Fruit fly (Drosophila melanogaster) whole organism, embryonic: ENCODE measurements around the gene MED25.

Source experiments
- Asciz ChIP-seq: fragments of 200-800 bp; sonication (Bioruptor generic); optimal IDR thresholded peaks from 2 replicates; lab custom pipeline; 2017; ENCODE audit warnings: missing biosample characterization, mild to moderate bottlenecking, missing genetic modification characterization, missing genetic modification reagents
- Atf6 ChIP-seq: fragments of 200-800 bp; sonication (Bioruptor generic); IDR thresholded peaks from 2 replicates; pipeline ENCODE4 v1.3.6; 2022; ENCODE audit warnings: missing biosample characterization, missing genetic modification characterization
- CG10209 ChIP-seq: fragments of 200-800 bp; sonication (Bioruptor generic); optimal IDR thresholded peaks from 3 replicates; lab custom pipeline; 2017; ENCODE audit warnings: missing biosample characterization, mild to moderate bottlenecking, missing genetic modification characterization, missing genetic modification reagents
- CG11504 ChIP-seq: fragments of 200-800 bp; sonication (Bioruptor generic); optimal IDR thresholded peaks from 3 replicates; lab custom pipeline; 2019; ENCODE audit warnings: missing biosample characterization, mild to moderate bottlenecking, missing genetic modification characterization, moderate library complexity
- CG12155 ChIP-seq: fragments of 200-800 bp; sonication (Bioruptor generic); optimal IDR thresholded peaks from 3 replicates; lab custom pipeline; 2016; ENCODE audit warnings: missing biosample characterization, missing genetic modification characterization
- CG1233 ChIP-seq: fragments of 200-800 bp; sonication (Bioruptor generic); optimal IDR thresholded peaks from 4 replicates; lab custom pipeline; 2018; ENCODE audit warnings: missing biosample characterization, mild to moderate bottlenecking, missing genetic modification characterization
- CG12659 ChIP-seq: fragments of 200-800 bp; sonication (Bioruptor generic); optimal IDR thresholded peaks from 3 replicates; lab custom pipeline; 2017; ENCODE audit warnings: mild to moderate bottlenecking, missing biosample characterization, missing genetic modification reagents, missing genetic modification characterization
- CG13296 ChIP-seq: fragments of 200-800 bp; sonication (Bioruptor generic); optimal IDR thresholded peaks from 3 replicates; lab custom pipeline; 2018; ENCODE audit warnings: missing biosample characterization, mild to moderate bottlenecking, missing genetic modification characterization
- CG13894 ChIP-seq: fragments of 200-800 bp; sonication (Bioruptor generic); optimal IDR thresholded peaks from 3 replicates; lab custom pipeline; 2018; ENCODE audit warnings: missing biosample characterization, mild to moderate bottlenecking, missing genetic modification characterization, moderate library complexity
- CG15601 ChIP-seq: fragments of 200-800 bp; sonication (Bioruptor generic); optimal IDR thresholded peaks from 3 replicates; lab custom pipeline; 2019; ENCODE audit warnings: missing biosample characterization, mild to moderate bottlenecking, missing genetic modification characterization, moderate library complexity
- CG1647 ChIP-seq: fragments of 200-800 bp; sonication (Bioruptor generic); optimal IDR thresholded peaks from 3 replicates; lab custom pipeline; 2016; ENCODE audit warnings: missing biosample characterization, missing genetic modification characterization
- CG17361 ChIP-seq: fragments of 200-800 bp; sonication (Bioruptor generic); IDR thresholded peaks from 3 replicates; pipeline ENCODE4 v1.3.6; 2022; ENCODE audit warnings: missing biosample characterization, missing genetic modification characterization
- CG1792 ChIP-seq: fragments of 200-800 bp; sonication (Bioruptor generic); optimal IDR thresholded peaks from 2 replicates; lab custom pipeline; 2016; ENCODE audit warnings: missing biosample characterization, missing genetic modification characterization
- CG1832 ChIP-seq: fragments of 200-800 bp; sonication (Bioruptor generic); optimal IDR thresholded peaks from 2 replicates; lab custom pipeline; 2017; ENCODE audit warnings: missing biosample characterization, mild to moderate bottlenecking, missing genetic modification characterization, inconsistent platforms
- CG18764 ChIP-seq: fragments of 200-800 bp; sonication (Bioruptor generic); optimal IDR thresholded peaks from 3 replicates; lab custom pipeline; 2016; ENCODE audit warnings: missing biosample characterization, missing genetic modification characterization
- CG2116 ChIP-seq: fragments of 200-800 bp; sonication (Bioruptor generic); optimal IDR thresholded peaks from 3 replicates; lab custom pipeline; 2018; ENCODE audit warnings: missing biosample characterization, mild to moderate bottlenecking, missing genetic modification characterization
- CG2678 ChIP-seq: fragments of 200-800 bp; sonication (Bioruptor generic); optimal IDR thresholded peaks from 3 replicates; lab custom pipeline; 2019; ENCODE audit warnings: missing biosample characterization, mild to moderate bottlenecking, missing genetic modification characterization, moderate library complexity
- CG2712 ChIP-seq: fragments of 200-800 bp; optimal IDR thresholded peaks from 3 replicates; lab custom pipeline; 2019; ENCODE audit warnings: missing biosample characterization, mild to moderate bottlenecking, missing genetic modification characterization, moderate library complexity
- CG43689 ChIP-seq: fragments of 200-800 bp; sonication (Bioruptor generic); IDR thresholded peaks from 2 replicates; pipeline ENCODE4 v1.3.6; 2022; ENCODE audit warnings: missing biosample characterization, missing genetic modification characterization
- CG4820 ChIP-seq: fragments of 200-800 bp; sonication (Bioruptor generic); optimal IDR thresholded peaks from 3 replicates; lab custom pipeline; 2016; ENCODE audit warnings: missing biosample characterization, missing genetic modification characterization
- CG5953 ChIP-seq: fragments of 200-800 bp; sonication (Bioruptor generic); IDR thresholded peaks from 2 replicates; pipeline ENCODE4 v1.3.6; 2022; ENCODE audit warnings: missing biosample characterization, missing genetic modification characterization
- CG6854 ChIP-seq: fragments of 200-800 bp; sonication (Bioruptor generic); optimal IDR thresholded peaks from 3 replicates; lab custom pipeline; 2017; ENCODE audit warnings: missing biosample characterization, mild to moderate bottlenecking, missing genetic modification characterization
- CG8944 ChIP-seq: fragments of 200-800 bp; sonication (Bioruptor generic); optimal IDR thresholded peaks from 3 replicates; lab custom pipeline; 2016; ENCODE audit warnings: missing biosample characterization, missing genetic modification characterization
- CG9797 ChIP-seq: fragments of 200-800 bp; sonication (Bioruptor generic); optimal IDR thresholded peaks from 3 replicates; lab custom pipeline; 2018; ENCODE audit warnings: missing biosample characterization, mild to moderate bottlenecking, missing genetic modification characterization
- Deaf1 ChIP-seq: fragments of 200-800 bp; optimal IDR thresholded peaks from 3 replicates; lab custom pipeline; 2019; ENCODE audit warnings: missing biosample characterization, mild to moderate bottlenecking, missing genetic modification characterization, moderate library complexity
- Doc2 ChIP-seq: fragments of 200-800 bp; sonication (Bioruptor generic); IDR thresholded peaks from 2 replicates; pipeline ENCODE4 v1.3.6; 2022; ENCODE audit warnings: missing biosample characterization, missing genetic modification characterization
- HLH54F ChIP-seq: fragments of 200-800 bp; sonication (Bioruptor generic); optimal IDR thresholded peaks from 3 replicates; lab custom pipeline; 2016; ENCODE audit warnings: missing biosample characterization, missing genetic modification characterization
- Hey ChIP-seq: fragments of 200-800 bp; sonication (Bioruptor generic); optimal IDR thresholded peaks from 3 replicates; lab custom pipeline; 2018; ENCODE audit warnings: missing biosample characterization, mild to moderate bottlenecking, missing genetic modification characterization
- Hmr ChIP-seq: fragments of 200-800 bp; sonication (Bioruptor generic); optimal IDR thresholded peaks from 3 replicates; lab custom pipeline; 2017; ENCODE audit warnings: mild to moderate bottlenecking, missing biosample characterization, missing genetic modification reagents, missing genetic modification characterization
- Lhr ChIP-seq: fragments of 200-800 bp; sonication (Bioruptor generic); optimal IDR thresholded peaks from 3 replicates; lab custom pipeline; 2017; ENCODE audit warnings: mild to moderate bottlenecking, missing biosample characterization, missing genetic modification reagents, missing genetic modification characterization
- MESR4 ChIP-seq: fragments of 200-800 bp; sonication (Bioruptor generic); optimal IDR thresholded peaks from 2 replicates; lab custom pipeline; 2018; ENCODE audit warnings: missing biosample characterization, mild to moderate bottlenecking, missing genetic modification characterization, moderate library complexity
- Meics ChIP-seq: fragments of 200-800 bp; sonication (Bioruptor generic); optimal IDR thresholded peaks from 2 replicates; lab custom pipeline; 2017; ENCODE audit warnings: missing biosample characterization, mild to moderate bottlenecking, missing genetic modification characterization
- az2 ChIP-seq: fragments of 200-800 bp; sonication (Bioruptor generic); optimal IDR thresholded peaks from 3 replicates; lab custom pipeline; 2016; ENCODE audit warnings: missing biosample characterization, missing genetic modification characterization
- cad ChIP-seq: fragments of >200 bp; optimal IDR thresholded peaks from 2 replicates; lab custom pipeline; 2017; ENCODE audit warnings: missing biosample characterization, missing genetic modification characterization
- cg ChIP-seq: fragments of 200-800 bp; sonication (Bioruptor generic); optimal IDR thresholded peaks from 3 replicates; lab custom pipeline; 2019; ENCODE audit warnings: missing biosample characterization, mild to moderate bottlenecking, missing genetic modification characterization, moderate library complexity
- da ChIP-seq: fragments of 200-800 bp; sonication (Bioruptor generic); optimal IDR thresholded peaks from 2 replicates; lab custom pipeline; 2016; ENCODE audit warnings: missing biosample characterization, missing genetic modification characterization
- dimm ChIP-seq: fragments of 200-800 bp; sonication (Bioruptor generic); IDR thresholded peaks from 2 replicates; pipeline ENCODE4 v1.3.6; 2022; ENCODE audit warnings: missing biosample characterization, missing genetic modification characterization
- eyg ChIP-seq: fragments of 200-800 bp; sonication (Bioruptor generic); optimal IDR thresholded peaks from 3 replicates; lab custom pipeline; 2016; ENCODE audit warnings: missing biosample characterization, missing genetic modification characterization
- fd96Cb ChIP-seq: fragments of 200-800 bp; sonication (Bioruptor generic); optimal IDR thresholded peaks from 2 replicates; lab custom pipeline; 2018; ENCODE audit warnings: missing biosample characterization, mild to moderate bottlenecking, missing genetic modification characterization, moderate library complexity
- jing ChIP-seq: fragments of 200-800 bp; sonication (Bioruptor generic); optimal IDR thresholded peaks from 2 replicates; lab custom pipeline; 2018; ENCODE audit warnings: missing biosample characterization, mild to moderate bottlenecking, missing genetic modification characterization
- lmd ChIP-seq: fragments of 200-800 bp; sonication (Bioruptor generic); IDR thresholded peaks from 2 replicates; pipeline ENCODE4 v1.3.6; 2022; ENCODE audit warnings: missing biosample characterization, missing genetic modification characterization
- lov ChIP-seq, 2 experiments: fragments of 200-800 bp in 1 of 2; fragments of >200 bp in 1 of 2; sonication (Bioruptor generic) in 1 of 2; IDR thresholded peaks in 1 of 2; optimal IDR thresholded peaks in 1 of 2; 2 replicates in 1 of 2; 3 replicates in 1 of 2; pipeline versions ENCODE4 v1.3.6 to Lab custom; 2017 to 2022; ENCODE audit warnings: missing biosample characterization in 1 of 2, missing genetic modification characterization in 1 of 2
- nau ChIP-seq: fragments of 200-800 bp; sonication (Bioruptor generic); optimal IDR thresholded peaks from 3 replicates; lab custom pipeline; 2017; ENCODE audit warnings: missing biosample characterization, mild to moderate bottlenecking, missing genetic modification characterization, missing genetic modification reagents
- pum ChIP-seq: fragments of 200-800 bp; sonication (Bioruptor generic); optimal IDR thresholded peaks from 2 replicates; lab custom pipeline; 2016; ENCODE audit warnings: missing biosample characterization, missing genetic modification characterization
- row ChIP-seq: fragments of 200-800 bp; sonication (Bioruptor generic); IDR thresholded peaks from 3 replicates; pipeline ENCODE4 v1.3.6; 2022; ENCODE audit warnings: missing biosample characterization, missing genetic modification characterization
- stc ChIP-seq: fragments of 200-800 bp; sonication (Bioruptor generic); IDR thresholded peaks from 2 replicates; pipeline ENCODE4 v1.3.6; 2022; ENCODE audit warnings: missing biosample characterization, missing genetic modification characterization
- stwl ChIP-seq: fragments of 200-800 bp; sonication (Bioruptor generic); optimal IDR thresholded peaks from 3 replicates; lab custom pipeline; 2018; ENCODE audit warnings: missing biosample characterization, mild to moderate bottlenecking, missing genetic modification characterization, moderate library complexity
- tap ChIP-seq: fragments of 200-800 bp; optimal IDR thresholded peaks from 3 replicates; lab custom pipeline; 2019; ENCODE audit warnings: missing biosample characterization, mild to moderate bottlenecking, missing genetic modification characterization, moderate library complexity
- unc-4 ChIP-seq: fragments of 200-800 bp; sonication (Bioruptor generic); IDR thresholded peaks from 2 replicates; pipeline ENCODE4 v1.3.6; 2022; ENCODE audit warnings: missing biosample characterization, missing genetic modification characterization; ENCODE audit not compliant: partially characterized antibody
- zfh1 ChIP-seq: fragments of 200-800 bp; sonication (Bioruptor generic); IDR thresholded peaks from 3 replicates; pipeline ENCODE4 v1.3.6; 2022; ENCODE audit warnings: missing biosample characterization, missing genetic modification characterization

The MED25 gene

DNA sequence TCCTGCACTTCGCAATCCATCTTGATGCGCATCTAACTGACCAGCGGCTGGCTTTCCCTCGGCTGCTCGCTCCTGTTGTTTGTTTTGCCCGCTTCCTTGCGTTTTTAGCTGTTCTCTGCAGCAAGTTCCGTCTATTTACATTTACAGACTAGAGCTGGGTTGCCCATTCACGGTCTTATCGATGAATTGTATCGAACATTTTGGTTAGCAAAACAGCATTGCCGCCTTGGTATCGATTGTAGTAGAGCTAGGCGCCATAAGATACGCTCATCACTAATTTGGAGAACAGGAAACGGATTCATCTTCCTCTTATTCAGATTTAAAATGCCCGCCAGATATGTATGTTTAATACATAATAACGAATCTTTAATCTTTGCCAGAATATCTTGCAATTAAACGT is 27.1 kb downstream of the MED25 start, which contains the start of gene Regnase-1 (continued):
- TF ChIP-seq stwl (tag; lab: Kevin White, UChicago) (peak; percentile 99), Asciz (peak; percentile 95), jing (GFP tag; lab: Kevin White, UChicago) (peak; percentile 55), zfh1 (peak; percentile 92), CG2712 (peak; percentile 90), CG15601 (tag; lab: Kevin White, UChicago) (peak; percentile 90), CG13894 (tag; lab: Kevin White, UChicago) (peak; percentile 92), CG12659 (GFP tag; lab: Kevin White, UChicago) (peak; percentile 95), CG1792 (GFP tag; lab: Kevin White, UChicago) (peak; percentile 79), cg (no peak), stc (GFP tag; lab: Robert Waterston, UW) (peak; percentile 93), eyg (GFP tag; lab: Kevin White, UChicago) (peak; percentile 90), CG5953 (GFP tag; lab: Robert Waterston, UW) (peak; percentile 85), dimm (GFP tag; lab: Robert Waterston, UW) (peak; percentile 57; the same call in 1 of the 2 replicates), Doc2 (no peak), da (GFP tag; lab: Kevin White, UChicago) (peak; percentile 87), lmd (peak; percentile 67), CG11504 (tag; lab: Kevin White, UChicago) (peak; percentile 87), HLH54F (GFP tag; lab: Kevin White, UChicago) (peak; percentile 79), CG4820 (GFP tag; lab: Kevin White, UChicago) (peak; percentile 73), tap (tag; lab: Kevin White, UChicago) (peak; percentile 87), CG6854 (GFP tag; lab: Kevin White, UChicago) (peak; percentile 93), CG1233 (peak; percentile 96), lov (optimal IDR thresholded peaks at IDR 0.05; lab: Kevin White, UChicago) (no peak), lov (GFP tag; IDR thresholded peaks at IDR 0.05; lab: Robert Waterston, UW) (peak; percentile 96), pum (peak; percentile 79), CG1832 (GFP tag; lab: Kevin White, UChicago) (no peak), CG18764 (peak; percentile 89), CG43689 (GFP tag; lab: Robert Waterston, UW) (peak; percentile 76), Deaf1 (tag; lab: Kevin White, UChicago) (peak; percentile 66), MESR4 (GFP tag; lab: Kevin White, UChicago) (peak; percentile 82), CG2678 (peak; percentile 82), Meics (GFP tag; lab: Kevin White, UChicago) (peak; percentile 95), CG10209 (peak; percentile 87), CG12155 (peak; percentile 75), CG9797 (GFP tag; lab: Kevin White, UChicago) (peak; percentile 70), unc-4 (GFP tag; lab: Robert Waterston, UW) (peak; percentile 96), CG13296 (GFP tag; lab: Kevin White, UChicago) (peak; percentile 96), Atf6 (GFP tag; lab: Robert Waterston, UW) (peak; percentile 89), row (GFP tag; lab: Robert Waterston, UW) (peak; percentile 74), nau (GFP tag; lab: Kevin White, UChicago) (no peak), CG8944 (peak; percentile 60), fd96Cb (tag; lab: Kevin White, UChicago) (peak; percentile 66), az2 (GFP tag; lab: Kevin White, UChicago) (peak; percentile 78), Lhr (GFP tag; lab: Kevin White, UChicago) (peak; percentile 88), CG2116 (GFP tag; lab: Kevin White, UChicago) (peak; percentile 96), cad (GFP tag; lab: Kevin White, UChicago) (no peak), Hey (peak; percentile 88), Hmr (GFP tag; lab: Kevin White, UChicago) (peak; percentile 97), CG1647 (peak; percentile 83), CG17361 (GFP tag; lab: Robert Waterston, UW) (peak; percentile 87)
